Worm (Caenorhabditis elegans) whole organism, late embryonic: Measurements from ENCODE around the gene hsp-4.

Source experiments
- ama-1 ChIP-seq: fragments of 150-350 bp; optimal IDR thresholded peaks from 2 replicates; lab custom pipeline; 2014
- ceh-6 ChIP-seq: fragments of 200-800 bp; sonication (Bioruptor generic); optimal IDR thresholded peaks from 2 replicates; lab custom pipeline; 2018; ENCODE audit warnings: mild to moderate bottlenecking, missing genetic modification characterization, missing compliant biosample characterization
- dmd-4 ChIP-seq: sonication (generic microtip); optimal IDR thresholded peaks from 2 replicates; lab custom pipeline; 2016; ENCODE audit warnings: borderline replicate concordance, missing genetic modification characterization, missing compliant biosample characterization
- dve-1 ChIP-seq: sonication (generic microtip); optimal IDR thresholded peaks from 2 replicates; lab custom pipeline; 2017; ENCODE audit warnings: antibody characterized with exemption, mild to moderate bottlenecking, missing genetic modification characterization, missing compliant biosample characterization
- nfya-1 ChIP-seq: sonication (generic microtip); optimal IDR thresholded peaks from 2 replicates; lab custom pipeline; 2017; ENCODE audit warnings: missing genetic modification characterization, mild to moderate bottlenecking, missing compliant biosample characterization, antibody characterized with exemption, moderate library complexity
- pat-9 ChIP-seq: fragments of 200-800 bp; sonication (Bioruptor generic); optimal IDR thresholded peaks from 2 replicates; lab custom pipeline; 2018; ENCODE audit warnings: mild to moderate bottlenecking, missing genetic modification characterization, moderate library complexity, missing compliant biosample characterization
- pha-4 ChIP-seq: fragments of 150-350 bp; optimal IDR thresholded peaks from 2 replicates; lab custom pipeline; 2018; ENCODE audit warnings: missing biosample characterization, missing genetic modification reagents, missing genetic modification characterization
- unc-3 ChIP-seq, 2 experiments: fragments of 200-800 bp in 1 of 2; sonication (Bioruptor generic) in 1 of 2; sonication (generic microtip) in 1 of 2; conservative IDR thresholded peaks in 1 of 2; optimal IDR thresholded peaks in 1 of 2; 2 replicates each; pipeline versions ENCODE4 v1.3.6 to Lab custom; 2016 to 2022; ENCODE audit warnings: missing compliant biosample characterization in 2 of 2, missing genetic modification characterization in 2 of 2, missing genetic modification reagents in 1 of 2

DNA sequence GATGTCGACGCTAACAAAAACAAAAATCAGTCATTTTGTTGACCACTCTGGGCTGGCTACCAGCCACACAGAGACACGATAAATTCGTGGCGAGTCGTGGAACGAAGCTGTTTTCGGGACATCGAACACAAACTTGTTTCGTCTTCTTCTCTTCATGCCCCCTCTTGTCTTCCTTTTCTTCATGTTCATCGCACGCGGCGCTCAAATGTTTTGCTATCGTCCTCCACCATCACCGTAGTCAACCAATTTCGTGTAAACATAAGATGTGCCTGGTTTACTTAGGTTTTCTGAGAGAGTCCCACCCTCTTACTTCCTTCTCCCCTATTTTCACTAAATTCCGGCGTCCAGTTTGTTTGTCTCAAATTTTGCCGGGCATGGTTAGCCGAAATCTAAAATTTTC lies 37.9 kb upstream of the hsp-4 start:
- TF ChIP-seq unc-3 (GFP tag; conservative IDR thresholded peaks at IDR 0.05; lab: Robert Waterston, UW) (no peak), unc-3 (tag; optimal IDR thresholded peaks at IDR 0.05; lab: Kevin White, UChicago) (no peak), pat-9 (tag; lab: Kevin White, UChicago) (no peak), ama-1 (no peak), nfya-1 (no peak), dve-1 (tag; lab: Kevin White, UChicago) (no peak), ceh-6 (GFP tag; lab: Kevin White, UChicago) (no peak), pha-4 (no peak), dmd-4 (tag; lab: Kevin White, UChicago) (no peak)
